Fruit fly (Drosophila melanogaster): Measurements from ENCODE around the gene CG8420.

CG8420 gene

dm6 chr3R:9246366-9246765 lies at the start of gene CG8420:
Gene CG8420, plus strand, starts transcription at chr3R:9246649.
- TF ChIP-seq psq (optimal IDR thresholded peaks at IDR 0.05) (no peak), CG8478 (optimal IDR thresholded peaks at IDR 0.05) (no peak), usp (GFP tag; optimal IDR thresholded peaks at IDR 0.05) (no peak), Dll (optimal IDR thresholded peaks at IDR 0.05) (no peak), EcR (GFP tag; optimal IDR thresholded peaks at IDR 0.05) (no peak), pan (optimal IDR thresholded peaks at IDR 0.05) (no peak)

dm6 chr3R:9213029-9213428 lies 33.4 kb upstream of the CG8420 start:
- TF ChIP-seq CG8478 (optimal IDR thresholded peaks at IDR 0.05) (no peak), psq (optimal IDR thresholded peaks at IDR 0.05) (no peak)

- no peak for TF ChIP-seq Dll (optimal IDR thresholded peaks at IDR 0.05)
- no peak for TF ChIP-seq EcR (GFP tag; optimal IDR thresholded peaks at IDR 0.05)
- no peak for TF ChIP-seq psq (optimal IDR thresholded peaks at IDR 0.05)
- TF ChIP-seq pan (optimal IDR thresholded peaks at IDR 0.05), result no peak
These were observed 32.2 kb upstream of the CG8420 start for dm6 chr3R:9214235-9214634.

- TF ChIP-seq EcR (GFP tag; optimal IDR thresholded peaks at IDR 0.05) (no peak), Dll (optimal IDR thresholded peaks at IDR 0.05) (no peak), usp (GFP tag; optimal IDR thresholded peaks at IDR 0.05) (no peak), CG8478 (optimal IDR thresholded peaks at IDR 0.05) (no peak), pan (optimal IDR thresholded peaks at IDR 0.05) (no peak), psq (optimal IDR thresholded peaks at IDR 0.05) (no peak)
These were observed 30.9 kb upstream of the CG8420 start for dm6 chr3R:9215551-9215950.

- no peak for TF ChIP-seq Dll (optimal IDR thresholded peaks at IDR 0.05)
- TF ChIP-seq usp (GFP tag; optimal IDR thresholded peaks at IDR 0.05), result no peak
- no peak for TF ChIP-seq pan (optimal IDR thresholded peaks at IDR 0.05)
- peak in 1 of 2 experiments; percentile 24 for TF ChIP-seq EcR (GFP tag; optimal IDR thresholded peaks at IDR 0.05)
- no peak for TF ChIP-seq CG8478 (optimal IDR thresholded peaks at IDR 0.05)
These were observed 28.8 kb upstream of the CG8420 start for dm6 chr3R:9217607-9218006.

dm6 chr3R:9220064-9220864 lies 26.2 kb upstream of the CG8420 start:
- TF ChIP-seq Dll (optimal IDR thresholded peaks at IDR 0.05) (no peak), psq (optimal IDR thresholded peaks at IDR 0.05) (no peak), pan (optimal IDR thresholded peaks at IDR 0.05) (no peak), CG8478 (optimal IDR thresholded peaks at IDR 0.05) (no peak), usp (GFP tag; optimal IDR thresholded peaks at IDR 0.05) (no peak), EcR (GFP tag; optimal IDR thresholded peaks at IDR 0.05) (no peak)

dm6 chr3R:9222355-9222754 lies 24.1 kb upstream of the CG8420 start:
- no peak for TF ChIP-seq psq (optimal IDR thresholded peaks at IDR 0.05)

dm6 chr3R:9224807-9225206 lies 21.6 kb upstream of the CG8420 start:
- TF ChIP-seq EcR (GFP tag; optimal IDR thresholded peaks at IDR 0.05) (no peak), usp (GFP tag; optimal IDR thresholded peaks at IDR 0.05) (no peak), psq (optimal IDR thresholded peaks at IDR 0.05) (no peak), CG8478 (optimal IDR thresholded peaks at IDR 0.05) (no peak), pan (optimal IDR thresholded peaks at IDR 0.05) (no peak), Dll (optimal IDR thresholded peaks at IDR 0.05) (no peak)

- TF ChIP-seq EcR (GFP tag; optimal IDR thresholded peaks at IDR 0.05) (no peak), psq (optimal IDR thresholded peaks at IDR 0.05) (no peak), pan (optimal IDR thresholded peaks at IDR 0.05) (no peak), Dll (optimal IDR thresholded peaks at IDR 0.05) (no peak), CG8478 (optimal IDR thresholded peaks at IDR 0.05) (no peak), usp (GFP tag; optimal IDR thresholded peaks at IDR 0.05) (no peak)
These were observed 20.3 kb upstream of the CG8420 start for dm6 chr3R:9226146-9226545.

- TF ChIP-seq usp (GFP tag; optimal IDR thresholded peaks at IDR 0.05), result no peak
- peak; percentile 13 for TF ChIP-seq CG8478 (optimal IDR thresholded peaks at IDR 0.05)
- TF ChIP-seq EcR (GFP tag; optimal IDR thresholded peaks at IDR 0.05), result no peak
- no peak for TF ChIP-seq psq (optimal IDR thresholded peaks at IDR 0.05)
- TF ChIP-seq pan (optimal IDR thresholded peaks at IDR 0.05), result no peak
- peak; percentile 79 for TF ChIP-seq Dll (optimal IDR thresholded peaks at IDR 0.05)
These were observed 19.6 kb upstream of the CG8420 start for dm6 chr3R:9226701-9227313.

dm6 chr3R:9227330-9227729 lies 19.1 kb upstream of the CG8420 start:
- no peak for TF ChIP-seq usp (GFP tag; optimal IDR thresholded peaks at IDR 0.05)
- TF ChIP-seq psq (optimal IDR thresholded peaks at IDR 0.05), result no peak
- TF ChIP-seq Dll (optimal IDR thresholded peaks at IDR 0.05), result no peak
- no peak for TF ChIP-seq EcR (GFP tag; optimal IDR thresholded peaks at IDR 0.05)
- no peak for TF ChIP-seq CG8478 (optimal IDR thresholded peaks at IDR 0.05)
- no peak for TF ChIP-seq pan (optimal IDR thresholded peaks at IDR 0.05)

- no peak for TF ChIP-seq EcR (GFP tag; optimal IDR thresholded peaks at IDR 0.05)
- no peak for TF ChIP-seq Dll (optimal IDR thresholded peaks at IDR 0.05)
- no peak for TF ChIP-seq pan (optimal IDR thresholded peaks at IDR 0.05)
- TF ChIP-seq CG8478 (optimal IDR thresholded peaks at IDR 0.05), result no peak
These were observed 18.5 kb upstream of the CG8420 start for dm6 chr3R:9227944-9228343.

Data from whole organism.